Fruit fly (Drosophila melanogaster) whole organism, prepupa: ENCODE measurements around the gene bgm.

ENCODE experiments used
- Blimp-1 ChIP-seq: fragments of 200-800 bp; sonication (Bioruptor generic); optimal IDR thresholded peaks from 3 replicates; lab custom pipeline; 2017; ENCODE audit warnings: missing biosample characterization, missing genetic modification characterization, mild to moderate bottlenecking, moderate library complexity, missing genetic modification reagents
- CG10631 ChIP-seq: fragments of 200-800 bp; sonication (Bioruptor generic); optimal IDR thresholded peaks from 2 replicates; lab custom pipeline; 2016; ENCODE audit warnings: missing biosample characterization, missing genetic modification characterization
- CG10669 ChIP-seq: fragments of 200-800 bp; sonication (Bioruptor generic); optimal IDR thresholded peaks from 3 replicates; lab custom pipeline; 2018; ENCODE audit warnings: missing biosample characterization, mild to moderate bottlenecking, missing genetic modification characterization, moderate library complexity
- CG11294 ChIP-seq: fragments of 200-800 bp; sonication (Bioruptor generic); IDR thresholded peaks from 2 replicates; pipeline ENCODE4 v1.3.6; 2022; ENCODE audit warnings: missing biosample characterization, missing genetic modification characterization
- CG11762 ChIP-seq: fragments of 200-800 bp; sonication (Bioruptor generic); optimal IDR thresholded peaks from 3 replicates; lab custom pipeline; 2016; ENCODE audit warnings: missing biosample characterization, missing genetic modification characterization; ENCODE audit not compliant: insufficient read depth
- CG1621 ChIP-seq: fragments of 200-800 bp; sonication (Bioruptor generic); optimal IDR thresholded peaks from 3 replicates; lab custom pipeline; 2018; ENCODE audit warnings: missing biosample characterization, mild to moderate bottlenecking, missing genetic modification characterization
- CG16779 ChIP-seq: fragments of 200-800 bp; sonication (Bioruptor generic); optimal IDR thresholded peaks from 3 replicates; lab custom pipeline; 2017; ENCODE audit warnings: missing biosample characterization, mild to moderate bottlenecking, missing genetic modification characterization
- CG3032 ChIP-seq: fragments of 200-800 bp; optimal IDR thresholded peaks from 2 replicates; lab custom pipeline; 2019; ENCODE audit warnings: missing biosample characterization, mild to moderate bottlenecking, missing genetic modification characterization, moderate library complexity
- CG32006 ChIP-seq: fragments of 200-800 bp; sonication (Bioruptor generic); optimal IDR thresholded peaks from 3 replicates; lab custom pipeline; 2017; ENCODE audit warnings: missing biosample characterization, mild to moderate bottlenecking, missing genetic modification characterization
- CG34406 ChIP-seq: fragments of 200-800 bp; sonication (Bioruptor generic); optimal IDR thresholded peaks from 3 replicates; lab custom pipeline; 2016; ENCODE audit warnings: missing biosample characterization, missing genetic modification characterization
- CG3919 ChIP-seq: fragments of 200-800 bp; sonication (Bioruptor generic); optimal IDR thresholded peaks from 3 replicates; lab custom pipeline; 2016; ENCODE audit warnings: missing biosample characterization, missing genetic modification characterization
- CG6163 ChIP-seq: fragments of 200-800 bp; sonication (Bioruptor generic); IDR thresholded peaks from 3 replicates; pipeline ENCODE4 v1.3.6; 2022; ENCODE audit warnings: missing biosample characterization, missing genetic modification characterization
- CG6276 ChIP-seq: fragments of 200-800 bp; sonication (Bioruptor generic); optimal IDR thresholded peaks from 2 replicates; lab custom pipeline; 2017; ENCODE audit warnings: missing biosample characterization, mild to moderate bottlenecking, missing genetic modification characterization
- CG6792 ChIP-seq: fragments of 200-800 bp; sonication (Bioruptor generic); optimal IDR thresholded peaks from 3 replicates; lab custom pipeline; 2016; ENCODE audit warnings: missing biosample characterization, missing genetic modification characterization
- CG6808 ChIP-seq: fragments of 200-800 bp; sonication (Bioruptor generic); optimal IDR thresholded peaks from 3 replicates; lab custom pipeline; 2017; ENCODE audit warnings: missing biosample characterization, missing genetic modification characterization, mild to moderate bottlenecking, moderate library complexity, missing genetic modification reagents
- CG7368 ChIP-seq: fragments of 200-800 bp; sonication (Bioruptor generic); optimal IDR thresholded peaks from 3 replicates; lab custom pipeline; 2016; ENCODE audit warnings: missing biosample characterization, missing genetic modification characterization
- CG8319 ChIP-seq: fragments of 200-800 bp; sonication (Bioruptor generic); optimal IDR thresholded peaks from 3 replicates; lab custom pipeline; 2016; ENCODE audit warnings: missing biosample characterization, missing genetic modification characterization
- CG8632 ChIP-seq: fragments of 200-800 bp; sonication (Bioruptor generic); optimal IDR thresholded peaks from 3 replicates; lab custom pipeline; 2016; ENCODE audit warnings: missing biosample characterization, missing genetic modification characterization
- CG9139 ChIP-seq: fragments of 200-800 bp; sonication (Bioruptor generic); optimal IDR thresholded peaks from 3 replicates; lab custom pipeline; 2017; ENCODE audit warnings: missing biosample characterization, mild to moderate bottlenecking, missing genetic modification characterization
- Eip75B ChIP-seq: fragments of 200-800 bp; sonication (Bioruptor generic); optimal IDR thresholded peaks from 3 replicates; lab custom pipeline; 2016; ENCODE audit warnings: missing biosample characterization, missing genetic modification characterization
- Eip78C ChIP-seq: fragments of 200-800 bp; sonication (Bioruptor generic); peaks from one replicate; lab custom pipeline; 2016; ENCODE audit warnings: missing biosample characterization, missing genetic modification characterization
- Eip93F ChIP-seq: fragments of 200-800 bp; sonication (Bioruptor generic); optimal IDR thresholded peaks from 2 replicates; lab custom pipeline; 2016; ENCODE audit warnings: missing biosample characterization, mild to moderate bottlenecking, missing genetic modification characterization
- Ets96B ChIP-seq: fragments of 200-800 bp; optimal IDR thresholded peaks from 2 replicates; lab custom pipeline; 2019; ENCODE audit warnings: missing biosample characterization, mild to moderate bottlenecking, missing genetic modification characterization, moderate library complexity
- Hr38 ChIP-seq: sonication (Bioruptor generic); optimal IDR thresholded peaks from 2 replicates; lab custom pipeline; 2016; ENCODE audit warnings: missing biosample characterization, missing genetic modification characterization
- Hr39 ChIP-seq: fragments of 200-800 bp; sonication (Bioruptor generic); optimal IDR thresholded peaks from 2 replicates; lab custom pipeline; 2016; ENCODE audit warnings: missing biosample characterization, missing genetic modification characterization
- Lpt ChIP-seq: fragments of 200-800 bp; sonication (Bioruptor generic); optimal IDR thresholded peaks from 3 replicates; lab custom pipeline; 2016; ENCODE audit warnings: missing biosample characterization, missing genetic modification characterization
- Met ChIP-seq: fragments of 200-800 bp; sonication (Bioruptor generic); optimal IDR thresholded peaks from 3 replicates; lab custom pipeline; 2016; ENCODE audit warnings: missing biosample characterization, missing genetic modification characterization
- OdsH ChIP-seq: fragments of 200-800 bp; sonication (Bioruptor generic); optimal IDR thresholded peaks from 3 replicates; lab custom pipeline; 2016; ENCODE audit warnings: missing biosample characterization, missing genetic modification characterization
- Smox ChIP-seq: fragments of 200-800 bp; sonication (Bioruptor generic); optimal IDR thresholded peaks from 3 replicates; lab custom pipeline; 2016; ENCODE audit warnings: missing biosample characterization, missing genetic modification characterization
- Sox14 ChIP-seq: fragments of 200-800 bp; sonication (Bioruptor generic); optimal IDR thresholded peaks from 3 replicates; lab custom pipeline; 2016; ENCODE audit warnings: missing biosample characterization, missing genetic modification characterization
- achi ChIP-seq: fragments of 200-800 bp; sonication (Bioruptor generic); optimal IDR thresholded peaks from 3 replicates; lab custom pipeline; 2016; ENCODE audit warnings: missing biosample characterization, missing genetic modification characterization
- acj6 ChIP-seq: fragments of 200-800 bp; sonication (Bioruptor generic); optimal IDR thresholded peaks from 3 replicates; lab custom pipeline; 2016; ENCODE audit warnings: missing biosample characterization, missing genetic modification characterization
- dac ChIP-seq: fragments of 200-800 bp; sonication (Bioruptor generic); optimal IDR thresholded peaks from 2 replicates; lab custom pipeline; 2017; ENCODE audit warnings: missing biosample characterization, mild to moderate bottlenecking, missing genetic modification characterization
- dsx ChIP-seq: fragments of 200-800 bp; optimal IDR thresholded peaks from 3 replicates; lab custom pipeline; 2019; ENCODE audit warnings: missing biosample characterization, mild to moderate bottlenecking, missing genetic modification characterization, moderate library complexity; ENCODE audit not compliant: poor library complexity, severe bottlenecking
- esn ChIP-seq: fragments of 200-800 bp; sonication (Bioruptor generic); optimal IDR thresholded peaks from 2 replicates; lab custom pipeline; 2016; ENCODE audit warnings: missing biosample characterization, mild to moderate bottlenecking, missing genetic modification characterization, moderate library complexity
- fd59A ChIP-seq: fragments of 200-800 bp; sonication (Bioruptor generic); optimal IDR thresholded peaks from 2 replicates; lab custom pipeline; 2017; ENCODE audit warnings: missing biosample characterization, mild to moderate bottlenecking, missing genetic modification characterization, missing genetic modification reagents
- fd85E ChIP-seq: fragments of 200-800 bp; sonication (Bioruptor generic); optimal IDR thresholded peaks from 3 replicates; lab custom pipeline; 2016; ENCODE audit warnings: missing biosample characterization, missing genetic modification characterization
- fkh ChIP-seq: fragments of 200-800 bp; sonication (Bioruptor generic); optimal IDR thresholded peaks from 3 replicates; lab custom pipeline; 2017; ENCODE audit warnings: missing biosample characterization, mild to moderate bottlenecking, missing genetic modification characterization, moderate library complexity
- lz ChIP-seq: fragments of 200-800 bp; sonication (Bioruptor generic); optimal IDR thresholded peaks from 3 replicates; lab custom pipeline; 2016; ENCODE audit warnings: missing biosample characterization, missing genetic modification characterization
- net ChIP-seq: fragments of 200-800 bp; sonication (Bioruptor generic); optimal IDR thresholded peaks from 3 replicates; lab custom pipeline; 2016; ENCODE audit warnings: missing biosample characterization, missing genetic modification characterization
- salr ChIP-seq, 2 experiments: fragments of 200-800 bp; sonication (Bioruptor generic); optimal IDR thresholded peaks; 3 replicates each; lab custom pipeline; 2016 to 2018; ENCODE audit warnings: missing biosample characterization in 2 of 2, missing genetic modification characterization in 2 of 2, mild to moderate bottlenecking in 1 of 2
- spab ChIP-seq: fragments of 200-800 bp; sonication (Bioruptor generic); optimal IDR thresholded peaks from 2 replicates; lab custom pipeline; 2017; ENCODE audit warnings: missing biosample characterization, mild to moderate bottlenecking, missing genetic modification characterization, missing genetic modification reagents
- ss ChIP-seq, 2 experiments: fragments of 200-800 bp; sonication (Bioruptor generic); optimal IDR thresholded peaks; 2 replicates in 1 of 2; 3 replicates in 1 of 2; lab custom pipeline; 2017 to 2018; ENCODE audit warnings: mild to moderate bottlenecking in 2 of 2, missing biosample characterization in 2 of 2, missing genetic modification characterization in 2 of 2, moderate library complexity in 1 of 2
- svp ChIP-seq: fragments of 200-800 bp; sonication (Bioruptor generic); peaks from one replicate; lab custom pipeline; 2016; ENCODE audit warnings: missing biosample characterization, missing genetic modification characterization

bgm gene

DNA sequence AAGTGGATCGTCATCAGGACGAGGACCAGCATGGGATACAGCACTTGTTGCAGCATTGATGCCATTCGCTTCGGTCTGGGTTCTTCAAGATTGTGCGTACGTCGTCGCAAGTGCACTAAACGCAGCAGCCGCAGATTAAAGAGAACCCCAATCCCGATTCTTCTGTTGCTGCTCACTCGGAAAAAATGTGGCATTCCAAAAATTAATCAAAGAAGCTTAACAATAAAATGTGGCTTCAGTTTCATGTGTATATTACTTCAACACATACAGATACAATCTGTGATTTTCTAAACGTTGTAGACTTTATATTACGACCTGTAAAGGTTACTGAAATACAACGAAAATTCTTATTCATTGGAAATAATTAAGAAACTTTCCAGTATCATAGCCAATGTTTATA, 7.3 kb downstream of the bgm start, which contains the start of gene NimC3:
Gene NimC3 (minus strand): TSS at position 101 of the 400 bp plus-strand sequence.
- TF ChIP-seq OdsH (GFP tag; lab: Kevin White, UChicago), result peak; percentile 41
- TF ChIP-seq Ets96B (tag; lab: Kevin White, UChicago), result peak; percentile 30
- no peak for TF ChIP-seq Lpt (GFP tag; lab: Kevin White, UChicago)
- peak; percentile 33 for TF ChIP-seq CG3032 (tag; lab: Kevin White, UChicago)
- peak; percentile 42 for TF ChIP-seq CG32006 (GFP tag; lab: Kevin White, UChicago)
- peak; percentile 37 for TF ChIP-seq Eip78C (GFP tag; lab: Kevin White, UChicago)
- no peak for TF ChIP-seq acj6 (GFP tag; lab: Kevin White, UChicago)
- TF ChIP-seq Met, result peak; percentile 5

DNA sequence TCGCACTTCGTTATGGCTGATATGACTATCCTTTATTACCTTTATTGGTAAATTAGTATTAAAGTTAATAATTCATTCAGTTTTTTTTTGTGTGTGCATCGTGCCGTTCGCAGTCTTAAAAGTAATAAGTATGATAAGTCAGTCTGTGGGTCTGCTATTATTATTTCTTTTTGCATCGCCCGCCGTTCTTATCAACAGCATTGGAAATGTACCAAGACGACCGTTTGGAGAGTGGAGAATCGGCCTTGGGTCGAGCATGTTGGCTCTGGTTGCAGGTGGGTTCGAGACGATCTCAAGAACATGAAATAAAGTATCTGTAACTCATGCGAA, 7.7 kb downstream of the bgm start:
- TF ChIP-seq CG8319 (no peak), svp (GFP tag; lab: Kevin White, UChicago) (peak; percentile 83)

- TF ChIP-seq OdsH (GFP tag; lab: Kevin White, UChicago), result peak; percentile 49
- TF ChIP-seq spab (GFP tag; lab: Kevin White, UChicago), result peak; percentile 22
- peak; percentile 60 for TF ChIP-seq dsx (GFP tag; lab: Kevin White, UChicago)
- TF ChIP-seq Lpt (GFP tag; lab: Kevin White, UChicago), result no peak
- peak; percentile 81 for TF ChIP-seq CG6163 (GFP tag; lab: Robert Waterston, UW)
- no peak for TF ChIP-seq CG11762 (GFP tag; lab: Kevin White, UChicago)
- peak; percentile 71 for TF ChIP-seq CG10631 (GFP tag; lab: Kevin White, UChicago)
- peak; percentile 20 for TF ChIP-seq CG16779
- peak; percentile 55 for TF ChIP-seq fkh (GFP tag; lab: Kevin White, UChicago)
- TF ChIP-seq Eip75B (GFP tag; lab: Kevin White, UChicago), result no peak
- peak; percentile 74 for TF ChIP-seq CG1621 (tag; lab: Kevin White, UChicago)
- TF ChIP-seq achi, result peak; percentile 57
- no peak for TF ChIP-seq Eip93F (GFP tag; lab: Kevin White, UChicago)
- TF ChIP-seq Sox14 (GFP tag; lab: Kevin White, UChicago), result peak; percentile 72
- peak; percentile 48 for TF ChIP-seq Ets96B (tag; lab: Kevin White, UChicago)
- TF ChIP-seq Hr38 (GFP tag; lab: Kevin White, UChicago), result no peak
- TF ChIP-seq CG3032 (tag; lab: Kevin White, UChicago), result peak; percentile 70
- TF ChIP-seq fd59A (GFP tag; lab: Kevin White, UChicago), result peak; percentile 51
- peak; percentile 49 for TF ChIP-seq dac (GFP tag; lab: Kevin White, UChicago)
- TF ChIP-seq net (GFP tag; lab: Kevin White, UChicago), result peak; percentile 43
- peak in 1 of 2 experiments; percentile 12 for TF ChIP-seq ss (GFP tag; optimal IDR thresholded peaks at IDR 0.05; lab: Kevin White, UChicago)
- TF ChIP-seq CG8632 (GFP tag; lab: Kevin White, UChicago), result no peak
- peak; percentile 51 for TF ChIP-seq esn (GFP tag; lab: Kevin White, UChicago)
- peak; percentile 93 for TF ChIP-seq Eip78C (GFP tag; lab: Kevin White, UChicago)
- peak; percentile 41 for TF ChIP-seq CG7368 (GFP tag; lab: Kevin White, UChicago)
- peak; percentile 44 to 84 for TF ChIP-seq salr (GFP tag; optimal IDR thresholded peaks at IDR 0.05; lab: Kevin White, UChicago)
- TF ChIP-seq Blimp-1 (GFP tag; lab: Kevin White, UChicago), result peak; percentile 11
- TF ChIP-seq CG6276 (GFP tag; lab: Kevin White, UChicago), result peak; percentile 41
- TF ChIP-seq CG34406 (GFP tag; lab: Kevin White, UChicago), result peak; percentile 58
- peak; percentile 61 for TF ChIP-seq Smox (GFP tag; lab: Kevin White, UChicago)
- no peak for TF ChIP-seq CG6808 (GFP tag; lab: Kevin White, UChicago)
- TF ChIP-seq CG8319, result no peak
- TF ChIP-seq CG10669, result peak; percentile 49
- peak; percentile 47 for TF ChIP-seq CG6792 (GFP tag; lab: Kevin White, UChicago)
- TF ChIP-seq fd85E (GFP tag; lab: Kevin White, UChicago), result no peak
- TF ChIP-seq lz (GFP tag; lab: Kevin White, UChicago), result peak; percentile 54
- TF ChIP-seq Hr39 (GFP tag; lab: Kevin White, UChicago), result peak; percentile 29
- TF ChIP-seq svp (GFP tag; lab: Kevin White, UChicago), result no peak
- peak; percentile 63 for TF ChIP-seq acj6 (GFP tag; lab: Kevin White, UChicago)
- TF ChIP-seq CG11294, result peak; percentile 39
- TF ChIP-seq CG3919 (GFP tag; lab: Kevin White, UChicago), result peak; percentile 66
- TF ChIP-seq CG9139 (GFP tag; lab: Kevin White, UChicago), result no peak
- peak; percentile 42 for TF ChIP-seq Met
Observed at dm6 chr2L:14020875-14021643, 8.3 kb downstream of the bgm start.
